Fruit fly (Drosophila melanogaster) whole organism, wandering third instar larva: ENCODE data around the gene RpL10Aa.

Experiments
- CG9705 ChIP-seq: fragments of 200-800 bp; sonication (Bioruptor generic); optimal IDR thresholded peaks from 2 replicates; lab custom pipeline; 2018; ENCODE audit warnings: missing biosample characterization, mild to moderate bottlenecking, missing genetic modification characterization
- Dfd ChIP-seq: fragments of >200 bp; optimal IDR thresholded peaks from 2 replicates; lab custom pipeline; 2017; ENCODE audit warnings: missing biosample characterization, missing genetic modification characterization
- Hr78 ChIP-seq: fragments of >200 bp; optimal IDR thresholded peaks from 2 replicates; lab custom pipeline; 2017; ENCODE audit warnings: missing biosample characterization, missing genetic modification characterization
- Mio ChIP-seq: sonication (Bioruptor generic); optimal IDR thresholded peaks from 2 replicates; lab custom pipeline; 2016; ENCODE audit warnings: missing biosample characterization, missing genetic modification characterization
- Rel ChIP-seq, 2 experiments: fragments of 200-800 bp; sonication (Bioruptor generic) in 1 of 2; optimal IDR thresholded peaks; 2 replicates in 1 of 2; 3 replicates in 1 of 2; lab custom pipeline; 2016 to 2019; ENCODE audit warnings: mild to moderate bottlenecking in 2 of 2, missing biosample characterization in 2 of 2, missing genetic modification characterization in 2 of 2, moderate library complexity in 1 of 2
- Sp1 ChIP-seq: fragments of 200-800 bp; sonication (Bioruptor generic); optimal IDR thresholded peaks from 3 replicates; lab custom pipeline; 2019; ENCODE audit warnings: missing biosample characterization, mild to moderate bottlenecking, missing genetic modification characterization, moderate library complexity
- dl ChIP-seq, 2 experiments: fragments of 175-275, 200-275 bp in 1 of 2; fragments of 200-275 bp in 1 of 2; sonication (Bioruptor generic); optimal IDR thresholded peaks; lab custom pipeline; 2018; ENCODE audit warnings: mild to moderate bottlenecking in 2 of 2, missing biosample characterization in 2 of 2, missing genetic modification characterization in 2 of 2, moderate library complexity in 2 of 2; ENCODE audit not compliant: partially characterized antibody in 2 of 2, insufficient read depth in 1 of 2
- ey ChIP-seq: fragments of 200-800 bp; sonication (Bioruptor generic); optimal IDR thresholded peaks from 2 replicates; lab custom pipeline; 2016; ENCODE audit warnings: missing biosample characterization, missing genetic modification characterization
- lola ChIP-seq: fragments of >200 bp; optimal IDR thresholded peaks from 2 replicates; lab custom pipeline; 2017; ENCODE audit warnings: missing biosample characterization, missing genetic modification characterization
- psq ChIP-seq: fragments of 200-800 bp; sonication (Bioruptor generic); optimal IDR thresholded peaks from 3 replicates; lab custom pipeline; 2017; ENCODE audit warnings: missing biosample characterization, mild to moderate bottlenecking, missing genetic modification characterization, moderate library complexity
- usp ChIP-seq: fragments of >200 bp; optimal IDR thresholded peaks from 2 replicates; lab custom pipeline; 2017; ENCODE audit warnings: missing biosample characterization, missing genetic modification characterization

dm6 chr3R:14990097-14990496 is 47.1 kb upstream of the RpL10Aa start:
- TF ChIP-seq psq (GFP tag; lab: Kevin White, UChicago) (no peak), Dfd (GFP tag; lab: Kevin White, UChicago) (no peak), CG9705 (GFP tag; lab: Kevin White, UChicago) (no peak), Rel (GFP tag; optimal IDR thresholded peaks at IDR 0.05; lab: Kevin White, UChicago) (no peak), Rel (tag; optimal IDR thresholded peaks at IDR 0.05; lab: Kevin White, UChicago) (no peak), usp (GFP tag; lab: Kevin White, UChicago) (no peak), lola (GFP tag; lab: Kevin White, UChicago) (no peak), ey (GFP tag; lab: Kevin White, UChicago) (no peak), Hr78 (no peak), Sp1 (GFP tag; lab: Kevin White, UChicago) (no peak), Mio (GFP tag; lab: Kevin White, UChicago) (no peak), dl (GFP tag; optimal IDR thresholded peaks at IDR 0.05; lab: Kevin White, UChicago; ENCODE audit: insufficient read depth in 1 of 2, partially characterized antibody in 2 of 2) (no peak)
